Fruit fly (Drosophila melanogaster): ENCODE results near the gene sturkopf.
A peak's percentile ranks its signal among the peaks of the same experiment; 100 is the strongest.

sturkopf gene

DNA sequence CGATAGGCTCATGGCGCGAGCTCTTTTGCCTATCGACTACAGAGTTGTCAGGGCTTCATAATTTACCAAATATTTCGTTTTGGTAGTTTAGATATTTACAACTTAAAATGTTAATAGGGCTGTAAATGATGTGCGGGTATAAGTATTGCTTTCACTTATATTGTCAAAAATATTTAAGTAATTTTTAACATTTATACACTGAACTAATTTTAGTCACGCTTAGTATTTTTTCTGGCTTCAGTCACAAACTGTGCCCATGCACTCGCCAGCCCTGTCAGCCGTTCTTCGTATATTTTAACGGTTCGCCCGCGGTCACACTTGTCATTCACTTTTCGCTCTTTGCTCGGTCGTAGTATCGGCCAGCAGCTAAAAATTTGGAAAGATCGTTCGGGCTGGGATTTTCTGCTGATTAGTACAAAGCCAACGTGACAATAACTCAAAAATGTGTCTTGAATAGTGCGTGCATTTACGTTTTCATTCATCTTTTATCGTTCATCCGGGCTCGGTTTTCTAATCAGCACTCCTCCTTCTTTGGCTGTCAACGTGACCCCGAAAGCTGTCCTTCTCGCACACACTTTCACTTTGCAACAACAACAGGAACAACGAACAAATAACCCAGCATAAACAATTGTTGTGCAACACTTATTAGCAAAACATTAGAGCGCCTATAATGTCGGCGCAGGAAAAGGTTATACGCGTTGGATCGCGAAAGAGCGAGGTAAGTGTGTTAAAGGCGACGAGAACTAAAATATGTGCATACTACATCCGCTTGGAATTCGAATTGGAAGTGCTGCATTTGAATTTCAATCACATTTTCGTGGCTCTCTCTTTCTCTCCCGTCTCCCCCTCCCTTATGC lies 21.6 kb upstream of the sturkopf start, which contains the start of the genes Hmbs and CG2211 (continued):
- TF ChIP-seq D (optimal IDR thresholded peaks at IDR 0.05) = no peak
- TF ChIP-seq D (GFP tag; optimal IDR thresholded peaks at IDR 0.05) = peak; percentile 63
- peak; percentile 72 for TF ChIP-seq ewg (GFP tag; optimal IDR thresholded peaks at IDR 0.05)
- TF ChIP-seq HLH4C (GFP tag; IDR thresholded peaks at IDR 0.05; ENCODE audit: partially characterized antibody) = peak; percentile 37; the same call in 1 of the 3 replicates
- TF ChIP-seq CG42726 (GFP tag; IDR thresholded peaks at IDR 0.05; ENCODE audit: partially characterized antibody) = peak; percentile 60
- TF ChIP-seq ERR (GFP tag; optimal IDR thresholded peaks at IDR 0.05) = peak; percentile 73
- peak; percentile 34 for TF ChIP-seq pfk (GFP tag; optimal IDR thresholded peaks at IDR 0.05)
- no peak for TF ChIP-seq CG17912 (GFP tag; optimal IDR thresholded peaks at IDR 0.05)
- peak; percentile 70 for TF ChIP-seq CG17802 (tag; optimal IDR thresholded peaks at IDR 0.05)
- TF ChIP-seq Hmx (GFP tag; optimal IDR thresholded peaks at IDR 0.05) = peak; percentile 72
- TF ChIP-seq Poxn (GFP tag; IDR thresholded peaks at IDR 0.05) = peak; percentile 18; the same call in 1 of the 2 replicates
- peak; percentile 77 for TF ChIP-seq twi (tag; optimal IDR thresholded peaks at IDR 0.05)
- peak; percentile 90 for TF ChIP-seq B-H2 (GFP tag; optimal IDR thresholded peaks at IDR 0.05)
- peak; percentile 89 for TF ChIP-seq Xrp1 (GFP tag; IDR thresholded peaks at IDR 0.05)
- TF ChIP-seq CG14050 (GFP tag; IDR thresholded peaks at IDR 0.05) = peak; percentile 72
- peak; percentile 95 for TF ChIP-seq pzg (GFP tag; optimal IDR thresholded peaks at IDR 0.05)
- TF ChIP-seq Mad (GFP tag; optimal IDR thresholded peaks at IDR 0.05) = peak; percentile 92
- TF ChIP-seq slbo (GFP tag; IDR thresholded peaks at IDR 0.05) = peak; percentile 91
- no peak for TF ChIP-seq vnd (GFP tag; IDR thresholded peaks at IDR 0.05; ENCODE audit: partially characterized antibody)
- TF ChIP-seq slou (GFP tag; optimal IDR thresholded peaks at IDR 0.05) = peak; percentile 60
- TF ChIP-seq Rx (GFP tag; IDR thresholded peaks at IDR 0.05) = peak; percentile 75
- no peak for TF ChIP-seq org-1 (GFP tag; optimal IDR thresholded peaks at IDR 0.05)
- TF ChIP-seq CG15514 (GFP tag; optimal IDR thresholded peaks at IDR 0.05) = peak; percentile 94
- no peak for TF ChIP-seq pita (GFP tag; optimal IDR thresholded peaks at IDR 0.05)
- peak; percentile 86 for TF ChIP-seq CHES-1-like (GFP tag; optimal IDR thresholded peaks at IDR 0.05)
- TF ChIP-seq row (GFP tag; IDR thresholded peaks at IDR 0.05) = peak; percentile 96
- peak; percentile 86 for TF ChIP-seq PHDP (tag; optimal IDR thresholded peaks at IDR 0.05)
- TF ChIP-seq CG2129 (GFP tag; IDR thresholded peaks at IDR 0.05; ENCODE audit: partially characterized antibody) = no peak
- TF ChIP-seq CG13296 (GFP tag; optimal IDR thresholded peaks at IDR 0.05) = peak; percentile 88
- peak; percentile 4 for TF ChIP-seq her (GFP tag; optimal IDR thresholded peaks at IDR 0.05)
- TF ChIP-seq CG9437 (GFP tag; optimal IDR thresholded peaks at IDR 0.05) = peak; percentile 34
- TF ChIP-seq Scr (GFP tag; IDR thresholded peaks at IDR 0.05; ENCODE audit: partially characterized antibody) = peak; percentile 55
- TF ChIP-seq Hr39 (optimal IDR thresholded peaks at IDR 0.05) = no peak
- peak; percentile 67 for TF ChIP-seq CG10959 (GFP tag; IDR thresholded peaks at IDR 0.05)
- no peak for TF ChIP-seq Doc2 (GFP tag; IDR thresholded peaks at IDR 0.05)
- TF ChIP-seq ci (GFP tag; IDR thresholded peaks at IDR 0.05) = peak; percentile 92
- TF ChIP-seq CG5245 (GFP tag; optimal IDR thresholded peaks at IDR 0.05) = peak; percentile 83
- TF ChIP-seq CG4424 (GFP tag; optimal IDR thresholded peaks at IDR 0.05) = peak; percentile 92
- peak; percentile 98 for TF ChIP-seq CG9797 (GFP tag; optimal IDR thresholded peaks at IDR 0.05)
- TF ChIP-seq CG16815 (GFP tag; optimal IDR thresholded peaks at IDR 0.05) = peak; percentile 71
- TF ChIP-seq Abd-B (GFP tag; optimal IDR thresholded peaks at IDR 0.05) = peak; percentile 82
- peak; percentile 79 for TF ChIP-seq NfI (GFP tag; optimal IDR thresholded peaks at IDR 0.05)
- peak; percentile 72 for TF ChIP-seq HHEX (GFP tag; optimal IDR thresholded peaks at IDR 0.05)
- TF ChIP-seq bbx (GFP tag; IDR thresholded peaks at IDR 0.05; ENCODE audit: partially characterized antibody) = peak; percentile 49
- peak; percentile 92 for TF ChIP-seq CG10543 (GFP tag; optimal IDR thresholded peaks at IDR 0.05)
- peak; percentile 76 for TF ChIP-seq CG12769 (tag; optimal IDR thresholded peaks at IDR 0.05)
- TF ChIP-seq Mrtf (GFP tag; IDR thresholded peaks at IDR 0.05) = peak; percentile 86
- TF ChIP-seq HLH3B (GFP tag; IDR thresholded peaks at IDR 0.05) = peak; percentile 84

All from whole organism, embryonic.